Fruit fly (Drosophila melanogaster) whole organism: ENCODE results near the gene CG18599.
A peak's percentile ranks its signal among the peaks of the same experiment; 100 is the strongest.

Experiments used
- Dll ChIP-seq: fragments of >200 bp; optimal IDR thresholded peaks from 2 replicates; lab custom pipeline; 2017
- pan ChIP-seq: fragments of >200 bp; optimal IDR thresholded peaks from 2 replicates; lab custom pipeline; 2017
- psq ChIP-seq: fragments of >200 bp; optimal IDR thresholded peaks from 2 replicates; lab custom pipeline; 2017

dm6 chr3R:18244171-18245043 lies 23.2 kb upstream of the CG18599 start:
- TF ChIP-seq psq (lab: Kevin White, UChicago) (no peak), Dll (lab: Kevin White, UChicago) (peak; percentile 93), pan (lab: Kevin White, UChicago) (no peak)
